Worm (Caenorhabditis elegans) whole organism, mixed stage, embryonic: ENCODE measurements around the gene fipr-21.

Experiments used
- M03D4.4 ChIP-seq: sonication (generic microtip); optimal IDR thresholded peaks from 2 replicates; lab custom pipeline; 2017; ENCODE audit warnings: mild to moderate bottlenecking, missing genetic modification characterization, missing compliant biosample characterization
- blmp-1 ChIP-seq: fragments of 150-350 bp; optimal IDR thresholded peaks from 2 replicates; lab custom pipeline; 2014; ENCODE audit warnings: missing biosample characterization, missing genetic modification characterization
- ceh-43 ChIP-seq: fragments of 200-800 bp; sonication (Bioruptor generic); optimal IDR thresholded peaks from 2 replicates; lab custom pipeline; 2018; ENCODE audit warnings: mild to moderate bottlenecking, missing genetic modification characterization, moderate library complexity, missing compliant biosample characterization
- ceh-83 ChIP-seq: fragments of 200-800 bp; sonication (Bioruptor generic); optimal IDR thresholded peaks from 2 replicates; lab custom pipeline; 2018; ENCODE audit warnings: mild to moderate bottlenecking, missing genetic modification characterization, missing compliant biosample characterization
- ces-1 ChIP-seq: fragments of 150-350 bp; optimal IDR thresholded peaks from 2 replicates; lab custom pipeline; 2014; ENCODE audit warnings: missing biosample characterization, missing genetic modification reagents, missing genetic modification characterization
- cnd-1 ChIP-seq: fragments of 200-800 bp; sonication (Bioruptor generic); optimal IDR thresholded peaks from 2 replicates; lab custom pipeline; 2018; ENCODE audit warnings: mild to moderate bottlenecking, missing genetic modification characterization, missing compliant biosample characterization
- drap-1 ChIP-seq: fragments of 200-800 bp; sonication (Bioruptor generic); optimal IDR thresholded peaks from 3 replicates; lab custom pipeline; 2018; ENCODE audit warnings: mild to moderate bottlenecking, missing genetic modification characterization, missing compliant biosample characterization
- elt-1 ChIP-seq: sonication (generic microtip); optimal IDR thresholded peaks from 2 replicates; lab custom pipeline; 2017; ENCODE audit warnings: missing genetic modification characterization, mild to moderate bottlenecking, missing compliant biosample characterization, antibody characterized with exemption, moderate library complexity, borderline replicate concordance; ENCODE audit not compliant: insufficient read depth
- elt-3 ChIP-seq: fragments of 150-350 bp; optimal IDR thresholded peaks from 2 replicates; lab custom pipeline; 2014; ENCODE audit warnings: missing biosample characterization, missing genetic modification characterization
- ham-2 ChIP-seq: fragments of 200-800 bp; sonication (Bioruptor generic); optimal IDR thresholded peaks from 2 replicates; lab custom pipeline; 2018; ENCODE audit warnings: mild to moderate bottlenecking, missing genetic modification characterization, missing compliant biosample characterization
- lin-13 ChIP-seq: fragments of 150-350 bp; optimal IDR thresholded peaks from 2 replicates; lab custom pipeline; 2014; ENCODE audit warnings: missing biosample characterization, missing genetic modification characterization
- lin-32 ChIP-seq: fragments of 200-800 bp; sonication (Bioruptor generic); optimal IDR thresholded peaks from 2 replicates; lab custom pipeline; 2018; ENCODE audit warnings: mild to moderate bottlenecking, missing genetic modification characterization, missing compliant biosample characterization
- lsy-2 ChIP-seq: fragments of 150-350 bp; optimal IDR thresholded peaks from 2 replicates; lab custom pipeline; 2014; ENCODE audit warnings: missing biosample characterization, missing genetic modification characterization
- mab-5 ChIP-seq: fragments of 150-350 bp; optimal IDR thresholded peaks from 2 replicates; lab custom pipeline; 2014; ENCODE audit warnings: missing biosample characterization, missing genetic modification characterization
- mep-1 ChIP-seq: fragments of 150-350 bp; optimal IDR thresholded peaks from 2 replicates; lab custom pipeline; 2017; ENCODE audit warnings: missing biosample characterization, missing genetic modification reagents, missing genetic modification characterization, inconsistent platforms
- nhr-12 ChIP-seq: fragments of 150-350 bp; optimal IDR thresholded peaks from 2 replicates; lab custom pipeline; 2014; ENCODE audit warnings: missing biosample characterization, missing genetic modification characterization
- nhr-2 ChIP-seq: fragments of 150-350 bp; optimal IDR thresholded peaks from 2 replicates; lab custom pipeline; 2014; ENCODE audit warnings: missing biosample characterization, missing genetic modification characterization
- nhr-237 ChIP-seq: fragments of 150-350 bp; optimal IDR thresholded peaks from 2 replicates; lab custom pipeline; 2014; ENCODE audit warnings: missing biosample characterization, missing genetic modification characterization
- nhr-28 ChIP-seq: fragments of 150-350 bp; optimal IDR thresholded peaks from 2 replicates; lab custom pipeline; 2014; ENCODE audit warnings: missing biosample characterization, missing genetic modification characterization
- nhr-76 ChIP-seq: sonication (generic microtip); optimal IDR thresholded peaks from 2 replicates; lab custom pipeline; 2017; ENCODE audit warnings: missing biosample characterization, missing genetic modification characterization
- pha-4 ChIP-seq: fragments of 150-350 bp; optimal IDR thresholded peaks from 2 replicates; lab custom pipeline; 2018; ENCODE audit warnings: missing biosample characterization, missing genetic modification reagents, missing genetic modification characterization
- sem-2 ChIP-seq: fragments of 200-800 bp; sonication (Bioruptor generic); optimal IDR thresholded peaks from 2 replicates; lab custom pipeline; 2018; ENCODE audit warnings: mild to moderate bottlenecking, missing genetic modification characterization, missing compliant biosample characterization
- snpc-4 ChIP-seq: fragments of 150-350 bp; optimal IDR thresholded peaks from 2 replicates; lab custom pipeline; 2014; ENCODE audit warnings: missing biosample characterization, missing genetic modification characterization
- sptf-1 ChIP-seq: sonication (generic microtip); optimal IDR thresholded peaks from 2 replicates; lab custom pipeline; 2017; ENCODE audit warnings: mild to moderate bottlenecking, missing genetic modification characterization, moderate library complexity, missing compliant biosample characterization
- tbx-8 ChIP-seq: fragments of 200-800 bp; sonication (Bioruptor generic); optimal IDR thresholded peaks from 2 replicates; lab custom pipeline; 2018; ENCODE audit warnings: mild to moderate bottlenecking, missing genetic modification characterization, moderate library complexity, missing compliant biosample characterization
- unc-120 ChIP-seq: sonication (generic microtip); optimal IDR thresholded peaks from 2 replicates; lab custom pipeline; 2017; ENCODE audit warnings: missing genetic modification characterization, missing compliant biosample characterization; ENCODE audit not compliant: poor library complexity, severe bottlenecking
- unc-39 ChIP-seq: fragments of 150-350 bp; optimal IDR thresholded peaks from 2 replicates; lab custom pipeline; 2014; ENCODE audit warnings: missing biosample characterization, missing genetic modification characterization
- unc-62 ChIP-seq: fragments of 150-350 bp; optimal IDR thresholded peaks from 2 replicates; lab custom pipeline; 2014; ENCODE audit warnings: missing biosample characterization, missing genetic modification reagents, missing genetic modification characterization
- zip-8 ChIP-seq: fragments of 150-350 bp; optimal IDR thresholded peaks from 2 replicates; lab custom pipeline; 2014; ENCODE audit warnings: missing biosample characterization, missing genetic modification characterization
- ztf-11 ChIP-seq: fragments of 150-350 bp; optimal IDR thresholded peaks from 2 replicates; lab custom pipeline; 2014; ENCODE audit warnings: missing biosample characterization, missing genetic modification characterization

The fipr-21 gene

ce11 chrX:10310366-10310765 lies 6.0 kb downstream of the fipr-21 start, which contains the start of gene F41E7.6:
Gene F41E7.6, minus strand, starts transcription at chrX:10310466.
- no peak for TF ChIP-seq snpc-4 (tag; lab: Kevin White, UChicago)
- TF ChIP-seq lin-32 (GFP tag; lab: Kevin White, UChicago), result no peak
- TF ChIP-seq ceh-83, result no peak
- TF ChIP-seq pha-4 (tag; lab: Kevin White, UChicago), result no peak
- TF ChIP-seq nhr-237 (tag; lab: Kevin White, UChicago), result no peak
- no peak for TF ChIP-seq ces-1 (GFP tag; lab: Kevin White, UChicago)
- no peak for TF ChIP-seq ztf-11 (tag; lab: Kevin White, UChicago)
- no peak for TF ChIP-seq lin-13 (tag; lab: Kevin White, UChicago)
- TF ChIP-seq lsy-2 (tag; lab: Kevin White, UChicago), result no peak

DNA sequence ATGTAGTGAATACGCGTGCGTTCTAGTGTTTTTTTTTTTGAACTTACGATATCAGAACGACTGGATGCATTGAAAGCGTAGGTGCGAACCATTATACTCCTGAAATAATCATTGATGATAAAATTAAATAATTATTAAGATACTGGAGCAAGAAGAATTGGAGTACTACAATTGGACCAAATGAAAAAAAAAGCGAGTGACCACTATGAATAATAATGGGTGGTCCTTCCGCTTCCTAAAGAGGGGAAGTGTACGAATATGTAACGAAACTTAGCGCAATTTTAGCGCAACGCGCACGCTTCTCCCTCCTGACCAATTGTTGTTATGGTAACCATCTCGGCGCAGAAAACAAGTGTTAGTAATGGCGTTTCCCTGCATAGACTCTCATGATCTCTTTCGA lies 11.6 kb downstream of the fipr-21 start, which contains the start of gene F41E7.9:
F41E7.9 (minus strand) TSS at position 101 of the 400 bp plus-strand sequence.
- TF ChIP-seq nhr-237 (tag; lab: Kevin White, UChicago) (no peak), unc-39 (no peak), blmp-1 (no peak), ceh-43 (no peak)

ce11 chrX:10317565-10317964 lies 13.2 kb downstream of the fipr-21 start, which contains the start of gene R07E3.6:
Gene R07E3.6, plus strand, starts transcription at chrX:10317722.
- TF ChIP-seq nhr-237 (tag; lab: Kevin White, UChicago), result no peak
- TF ChIP-seq tbx-8 (GFP tag; lab: Kevin White, UChicago), result no peak
- no peak for TF ChIP-seq elt-3 (tag; lab: Kevin White, UChicago)
- TF ChIP-seq ces-1 (GFP tag; lab: Kevin White, UChicago), result no peak
- no peak for TF ChIP-seq ham-2 (GFP tag; lab: Kevin White, UChicago)
- TF ChIP-seq cnd-1 (tag; lab: Kevin White, UChicago), result no peak
- TF ChIP-seq nhr-12 (tag; lab: Kevin White, UChicago), result no peak
- peak; percentile 27 for TF ChIP-seq elt-1 (tag; lab: Kevin White, UChicago)
- TF ChIP-seq blmp-1, result peak; percentile 88
- no peak for TF ChIP-seq mep-1 (tag; lab: Kevin White, UChicago)
- TF ChIP-seq unc-39, result no peak
- no peak for TF ChIP-seq pha-4 (tag; lab: Kevin White, UChicago)
- peak; percentile 54 for TF ChIP-seq unc-62 (GFP tag; lab: Kevin White, UChicago)
- no peak for TF ChIP-seq snpc-4 (tag; lab: Kevin White, UChicago)
- TF ChIP-seq M03D4.4 (tag; lab: Kevin White, UChicago), result no peak
- TF ChIP-seq sptf-1 (tag; lab: Kevin White, UChicago), result no peak
- TF ChIP-seq nhr-2 (tag; lab: Kevin White, UChicago), result no peak
- TF ChIP-seq mab-5 (tag; lab: Kevin White, UChicago), result no peak
- no peak for TF ChIP-seq ceh-43
- TF ChIP-seq unc-120 (tag; lab: Kevin White, UChicago), result no peak
- no peak for TF ChIP-seq ceh-83

- TF ChIP-seq sem-2 (GFP tag; lab: Kevin White, UChicago), result no peak
- TF ChIP-seq ces-1 (GFP tag; lab: Kevin White, UChicago), result no peak
- TF ChIP-seq elt-1 (tag; lab: Kevin White, UChicago), result peak; percentile 27
- peak; percentile 39 for TF ChIP-seq ham-2 (GFP tag; lab: Kevin White, UChicago)
Observed at ce11 chrX:10318437-10318836, 14.1 kb downstream of the fipr-21 start.

ce11 chrX:10319653-10320052 lies 15.3 kb downstream of the fipr-21 start:
- TF ChIP-seq mab-5 (tag; lab: Kevin White, UChicago) (no peak), ceh-43 (no peak), drap-1 (GFP tag; lab: Kevin White, UChicago) (no peak), mep-1 (tag; lab: Kevin White, UChicago) (no peak), nhr-76 (tag; lab: Kevin White, UChicago) (no peak), cnd-1 (tag; lab: Kevin White, UChicago) (no peak), zip-8 (tag; lab: Kevin White, UChicago) (no peak), unc-120 (tag; lab: Kevin White, UChicago) (no peak), pha-4 (tag; lab: Kevin White, UChicago) (no peak), ham-2 (GFP tag; lab: Kevin White, UChicago) (no peak), M03D4.4 (tag; lab: Kevin White, UChicago) (no peak), nhr-28 (tag; lab: Kevin White, UChicago) (no peak), unc-62 (GFP tag; lab: Kevin White, UChicago) (no peak), sem-2 (GFP tag; lab: Kevin White, UChicago) (no peak), tbx-8 (GFP tag; lab: Kevin White, UChicago) (no peak), lin-32 (GFP tag; lab: Kevin White, UChicago) (no peak), unc-39 (no peak)
- TF ChIP-seq, all 35 proteins: peak for 0
